Fruit fly (Drosophila melanogaster) whole organism, embryonic: Measurements from ENCODE around the gene siz.

Experiments
- BtbVII ChIP-seq: fragments of 200-800 bp; sonication (Bioruptor generic); optimal IDR thresholded peaks from 3 replicates; lab custom pipeline; 2017; ENCODE audit warnings: missing biosample characterization, mild to moderate bottlenecking, missing genetic modification characterization
- C15 ChIP-seq: fragments of 200-800 bp; sonication (Bioruptor generic); IDR thresholded peaks from 3 replicates; pipeline ENCODE4 v1.3.6; 2022; ENCODE audit warnings: missing biosample characterization, missing genetic modification characterization
- CG10267 ChIP-seq: fragments of 200-800 bp; sonication (Bioruptor generic); optimal IDR thresholded peaks from 2 replicates; lab custom pipeline; 2018; ENCODE audit warnings: missing biosample characterization, mild to moderate bottlenecking, missing genetic modification characterization, moderate library complexity
- CG11696 ChIP-seq: fragments of 200-800 bp; sonication (Bioruptor generic); IDR thresholded peaks from 2 replicates; pipeline ENCODE4 v1.3.6; 2022; ENCODE audit warnings: missing biosample characterization, missing genetic modification characterization
- CG12769 ChIP-seq: fragments of 200-800 bp; sonication (Bioruptor generic); optimal IDR thresholded peaks from 2 replicates; lab custom pipeline; 2019; ENCODE audit warnings: missing biosample characterization, mild to moderate bottlenecking, missing genetic modification characterization, moderate library complexity
- CG13894 ChIP-seq: fragments of 200-800 bp; sonication (Bioruptor generic); optimal IDR thresholded peaks from 3 replicates; lab custom pipeline; 2018; ENCODE audit warnings: missing biosample characterization, mild to moderate bottlenecking, missing genetic modification characterization, moderate library complexity
- CG14965 ChIP-seq: fragments of 200-800 bp; sonication (Bioruptor generic); optimal IDR thresholded peaks from 2 replicates; lab custom pipeline; 2016; ENCODE audit warnings: missing biosample characterization, missing genetic modification characterization, borderline replicate concordance
- CG15011 ChIP-seq: fragments of 200-800 bp; sonication (Bioruptor generic); optimal IDR thresholded peaks from 3 replicates; lab custom pipeline; 2018; ENCODE audit warnings: missing biosample characterization, mild to moderate bottlenecking, missing genetic modification characterization
- CG17359 ChIP-seq: fragments of 200-800 bp; sonication (Bioruptor generic); optimal IDR thresholded peaks from 3 replicates; lab custom pipeline; 2018; ENCODE audit warnings: missing biosample characterization, mild to moderate bottlenecking, missing genetic modification characterization, moderate library complexity
- CG17829 ChIP-seq: fragments of 200-800 bp; optimal IDR thresholded peaks from 2 replicates; lab custom pipeline; 2019; ENCODE audit warnings: missing biosample characterization, mild to moderate bottlenecking, missing genetic modification characterization, moderate library complexity
- CG18619 ChIP-seq: fragments of 200-800 bp; sonication (Bioruptor generic); optimal IDR thresholded peaks from 3 replicates; lab custom pipeline; 2017; ENCODE audit warnings: missing biosample characterization, mild to moderate bottlenecking, missing genetic modification characterization
- CG31365 ChIP-seq: fragments of 200-800 bp; sonication (Bioruptor generic); optimal IDR thresholded peaks from 2 replicates; lab custom pipeline; 2018; ENCODE audit warnings: missing biosample characterization, mild to moderate bottlenecking, missing genetic modification characterization
- CG31441 ChIP-seq: fragments of 200-800 bp; sonication (Bioruptor generic); IDR thresholded peaks from 2 replicates; pipeline ENCODE4 v1.3.6; 2022; ENCODE audit warnings: missing biosample characterization, missing genetic modification characterization
- CG33213 ChIP-seq: fragments of 200-800 bp; sonication (Bioruptor generic); optimal IDR thresholded peaks from 3 replicates; lab custom pipeline; 2016; ENCODE audit warnings: missing biosample characterization, missing genetic modification characterization
- CG3995 ChIP-seq: fragments of 200-800 bp; sonication (Bioruptor generic); optimal IDR thresholded peaks from 3 replicates; lab custom pipeline; 2016; ENCODE audit warnings: missing biosample characterization, missing genetic modification characterization
- CG43689 ChIP-seq: fragments of 200-800 bp; sonication (Bioruptor generic); IDR thresholded peaks from 2 replicates; pipeline ENCODE4 v1.3.6; 2022; ENCODE audit warnings: missing biosample characterization, missing genetic modification characterization
- CG4404 ChIP-seq: fragments of 200-800 bp; sonication (Bioruptor generic); IDR thresholded peaks from 2 replicates; pipeline ENCODE4 v1.3.6; 2022; ENCODE audit warnings: missing biosample characterization, missing genetic modification characterization
- CG4707 ChIP-seq: fragments of 200-800 bp; sonication (Bioruptor generic); optimal IDR thresholded peaks from 2 replicates; lab custom pipeline; 2018; ENCODE audit warnings: missing biosample characterization, mild to moderate bottlenecking, missing genetic modification characterization, moderate library complexity
- CG6254 ChIP-seq: fragments of 200-800 bp; sonication (Bioruptor generic); optimal IDR thresholded peaks from 3 replicates; lab custom pipeline; 2017; ENCODE audit warnings: mild to moderate bottlenecking, missing biosample characterization, missing genetic modification reagents, missing genetic modification characterization
- CG7372 ChIP-seq: fragments of 200-800 bp; sonication (Bioruptor generic); IDR thresholded peaks from 2 replicates; pipeline ENCODE4 v1.3.6; 2022; ENCODE audit warnings: missing biosample characterization, missing genetic modification characterization
- CG7987 ChIP-seq: fragments of 200-800 bp; sonication (Bioruptor generic); optimal IDR thresholded peaks from 2 replicates; lab custom pipeline; 2018; ENCODE audit warnings: missing biosample characterization, mild to moderate bottlenecking, missing genetic modification characterization, moderate library complexity
- CG9876 ChIP-seq: fragments of 200-800 bp; sonication (Bioruptor generic); optimal IDR thresholded peaks from 2 replicates; lab custom pipeline; 2016; ENCODE audit warnings: missing biosample characterization, missing genetic modification characterization
- D ChIP-seq, 2 experiments: fragments of 200-800 bp in 1 of 2; fragments of >200 bp in 1 of 2; sonication (Bioruptor generic) in 1 of 2; optimal IDR thresholded peaks; 2 replicates in 1 of 2; 3 replicates in 1 of 2; lab custom pipeline; 2017; ENCODE audit warnings: mild to moderate bottlenecking in 1 of 2, missing biosample characterization in 1 of 2, missing genetic modification characterization in 1 of 2, missing genetic modification reagents in 1 of 2
- Dp ChIP-seq: fragments of 200-800 bp; sonication (Bioruptor generic); optimal IDR thresholded peaks from 2 replicates; lab custom pipeline; 2018; ENCODE audit warnings: missing biosample characterization, mild to moderate bottlenecking, missing genetic modification characterization, moderate library complexity
- Fer3 ChIP-seq: fragments of 200-800 bp; sonication (Bioruptor generic); optimal IDR thresholded peaks from 2 replicates; lab custom pipeline; 2018; ENCODE audit warnings: missing biosample characterization, mild to moderate bottlenecking, missing genetic modification characterization, moderate library complexity
- Hand ChIP-seq: fragments of 200-800 bp; sonication (Bioruptor generic); optimal IDR thresholded peaks from 2 replicates; lab custom pipeline; 2017; ENCODE audit warnings: mild to moderate bottlenecking, missing biosample characterization, missing genetic modification reagents, missing genetic modification characterization
- HmgD ChIP-seq: fragments of 200-800 bp; sonication (Bioruptor generic); optimal IDR thresholded peaks from 3 replicates; lab custom pipeline; 2016; ENCODE audit warnings: missing biosample characterization, missing genetic modification characterization
- NK7.1 ChIP-seq: fragments of 200-800 bp; sonication (Bioruptor generic); optimal IDR thresholded peaks from 3 replicates; lab custom pipeline; 2016; ENCODE audit warnings: missing biosample characterization, missing genetic modification characterization
- Pdp1 ChIP-seq, 2 experiments: fragments of 200-800 bp; sonication (Bioruptor generic); optimal IDR thresholded peaks; 3 replicates each; lab custom pipeline; 2016; ENCODE audit warnings: missing biosample characterization in 2 of 2, missing genetic modification characterization in 2 of 2, mild to moderate bottlenecking in 1 of 2, moderate library complexity in 1 of 2
- Sin3A ChIP-seq: fragments of >200 bp; optimal IDR thresholded peaks from 2 replicates; lab custom pipeline; 2018
- Stat92E ChIP-seq, 3 experiments: fragments of >200 bp in 2 of 3; fragments of 200-800 bp in 1 of 3; sonication (Bioruptor generic) in 1 of 3; optimal IDR thresholded peaks; 2 replicates each; lab custom pipeline; 2017 to 2019; ENCODE audit warnings: missing biosample characterization in 3 of 3, missing genetic modification characterization in 3 of 3, mild to moderate bottlenecking in 1 of 3, moderate library complexity in 1 of 3
- Xbp1 ChIP-seq: fragments of 200-800 bp; sonication (Bioruptor generic); optimal IDR thresholded peaks from 3 replicates; lab custom pipeline; 2016; ENCODE audit warnings: missing biosample characterization, mild to moderate bottlenecking, missing genetic modification characterization
- ase ChIP-seq: fragments of 200-800 bp; sonication (Bioruptor generic); IDR thresholded peaks from 3 replicates; pipeline ENCODE4 v1.3.6; 2022; ENCODE audit warnings: missing biosample characterization, missing genetic modification characterization
- chm ChIP-seq: fragments of 200-800 bp; sonication (Bioruptor generic); IDR thresholded peaks from 2 replicates; pipeline ENCODE4 v1.3.6; 2022; ENCODE audit warnings: missing biosample characterization, missing genetic modification characterization
- ci ChIP-seq: fragments of 200-800 bp; sonication (Bioruptor generic); IDR thresholded peaks from 3 replicates; pipeline ENCODE4 v1.3.6; 2022; ENCODE audit warnings: missing biosample characterization, missing genetic modification characterization
- crp ChIP-seq, 2 experiments: fragments of 200-800 bp; sonication (Bioruptor generic); optimal IDR thresholded peaks; 2 replicates in 1 of 2; 3 replicates in 1 of 2; lab custom pipeline; 2017; ENCODE audit warnings: missing biosample characterization in 2 of 2, missing genetic modification characterization in 2 of 2, mild to moderate bottlenecking in 1 of 2, moderate library complexity in 1 of 2
- dmrt11E ChIP-seq: fragments of 200-800 bp; sonication (Bioruptor generic); optimal IDR thresholded peaks from 3 replicates; lab custom pipeline; 2018; ENCODE audit warnings: missing biosample characterization, mild to moderate bottlenecking, missing genetic modification characterization, moderate library complexity
- fd64A ChIP-seq: fragments of 200-800 bp; sonication (Bioruptor generic); optimal IDR thresholded peaks from 3 replicates; lab custom pipeline; 2018; ENCODE audit warnings: missing biosample characterization, mild to moderate bottlenecking, missing genetic modification characterization
- ftz-f1 ChIP-seq: fragments of 200-800 bp; sonication (Bioruptor generic); optimal IDR thresholded peaks from 2 replicates; lab custom pipeline; 2016; ENCODE audit warnings: missing biosample characterization, missing genetic modification characterization
- gcm ChIP-seq: fragments of 200-800 bp; sonication (Bioruptor generic); optimal IDR thresholded peaks from 2 replicates; lab custom pipeline; 2019; ENCODE audit warnings: missing biosample characterization, mild to moderate bottlenecking, missing genetic modification characterization, moderate library complexity
- ham ChIP-seq: fragments of 200-800 bp; sonication (Bioruptor generic); IDR thresholded peaks from 2 replicates; pipeline ENCODE4 v1.3.6; 2022; ENCODE audit warnings: missing biosample characterization, missing genetic modification characterization
- her ChIP-seq: fragments of 200-800 bp; sonication (Bioruptor generic); optimal IDR thresholded peaks from 2 replicates; lab custom pipeline; 2016; ENCODE audit warnings: missing biosample characterization, missing genetic modification characterization
- kah ChIP-seq: fragments of 200-800 bp; sonication (Bioruptor generic); optimal IDR thresholded peaks from 2 replicates; lab custom pipeline; 2018; ENCODE audit warnings: missing biosample characterization, mild to moderate bottlenecking, missing genetic modification characterization
- nmo ChIP-seq: fragments of 200-800 bp; sonication (Bioruptor generic); optimal IDR thresholded peaks from 2 replicates; lab custom pipeline; 2018; ENCODE audit warnings: missing biosample characterization, mild to moderate bottlenecking, missing genetic modification characterization, moderate library complexity
- nom ChIP-seq: fragments of 200-800 bp; sonication (Bioruptor generic); optimal IDR thresholded peaks from 2 replicates; lab custom pipeline; 2017; ENCODE audit warnings: missing biosample characterization, missing genetic modification characterization, mild to moderate bottlenecking, moderate library complexity, missing genetic modification reagents
- onecut ChIP-seq: fragments of 200-800 bp; sonication (Bioruptor generic); IDR thresholded peaks from 2 replicates; pipeline ENCODE4 v1.3.6; 2022; ENCODE audit warnings: missing biosample characterization, missing genetic modification characterization
- pros ChIP-seq: fragments of 200-800 bp; sonication (Bioruptor generic); optimal IDR thresholded peaks from 3 replicates; lab custom pipeline; 2019; ENCODE audit warnings: missing biosample characterization, mild to moderate bottlenecking, missing genetic modification characterization, moderate library complexity
- tup ChIP-seq: fragments of 200-800 bp; sonication (Bioruptor generic); optimal IDR thresholded peaks from 2 replicates; lab custom pipeline; 2016; ENCODE audit warnings: missing biosample characterization, mild to moderate bottlenecking, missing genetic modification characterization, moderate library complexity

The siz gene

DNA sequence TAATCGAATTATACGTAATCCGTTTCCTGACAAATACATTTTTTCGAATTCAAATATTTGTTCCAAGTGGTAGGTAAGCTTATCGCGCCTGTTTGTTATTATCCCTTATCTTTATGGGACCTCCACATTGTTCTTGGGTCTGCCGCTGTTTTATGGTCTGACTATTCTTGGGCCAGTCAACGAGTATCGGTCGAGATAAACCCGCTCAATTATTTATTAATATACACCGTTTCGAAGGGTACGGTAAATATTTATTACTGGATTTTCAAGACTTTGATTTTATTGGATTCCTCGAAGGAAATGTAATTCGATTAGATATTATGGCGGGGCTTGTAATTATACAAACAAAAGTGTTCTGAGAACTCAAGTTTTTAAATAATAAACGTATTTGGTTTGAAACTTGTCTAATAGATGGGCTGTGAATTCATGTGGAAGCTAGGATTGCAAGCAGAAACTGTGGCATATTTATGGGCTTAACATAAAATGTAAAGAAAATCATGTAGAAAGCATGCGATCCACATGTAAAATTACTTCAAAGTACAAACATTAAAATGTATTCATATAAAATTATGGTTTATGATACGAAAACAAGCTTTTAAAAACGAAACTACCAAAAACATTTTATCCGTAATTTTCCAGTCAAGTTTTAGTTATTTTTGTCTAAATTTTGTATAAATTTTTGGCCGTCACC, 31.0 kb downstream of the siz start, which contains the start of gene CG43072 (continued):
- TF ChIP-seq CG6254: peak; percentile 48
- 0 out of 2 replicates have a peak, but pooled peaks have one; percentile 15 for TF ChIP-seq CG31441 (GFP tag; lab: Robert Waterston, UW)
- no peak for TF ChIP-seq ase (GFP tag; lab: Robert Waterston, UW)
- TF ChIP-seq Fer3 (tag; lab: Kevin White, UChicago): no peak
- TF ChIP-seq CG13894 (tag; lab: Kevin White, UChicago): peak; percentile 79
- no peak for TF ChIP-seq ham (GFP tag; lab: Robert Waterston, UW)
- no peak for TF ChIP-seq CG3995 (GFP tag; lab: Kevin White, UChicago)
- no peak for TF ChIP-seq CG15011 (GFP tag; lab: Kevin White, UChicago)
- TF ChIP-seq CG31365 (tag; lab: Kevin White, UChicago): peak; percentile 31
- TF ChIP-seq fd64A (GFP tag; lab: Kevin White, UChicago): no peak
- no peak for TF ChIP-seq chm (GFP tag; lab: Robert Waterston, UW)
- no peak for TF ChIP-seq nmo (GFP tag; lab: Kevin White, UChicago)
- no peak for TF ChIP-seq crp (GFP tag; optimal IDR thresholded peaks at IDR 0.05; lab: Kevin White, UChicago)
- TF ChIP-seq CG7987 (GFP tag; lab: Kevin White, UChicago): peak; percentile 14
- TF ChIP-seq ci: no peak
- TF ChIP-seq her: no peak
- no peak for TF ChIP-seq CG9876 (GFP tag; lab: Kevin White, UChicago)
- peak; percentile 4 for TF ChIP-seq CG33213 (GFP tag; lab: Kevin White, UChicago)
- peak; percentile 15 for TF ChIP-seq CG10267 (tag; lab: Kevin White, UChicago)
- no peak for TF ChIP-seq C15 (GFP tag; lab: Robert Waterston, UW)
- TF ChIP-seq CG11696: no peak
- TF ChIP-seq Sin3A (lab: Kevin White, UChicago): no peak
- TF ChIP-seq gcm (GFP tag; lab: Kevin White, UChicago): peak; percentile 36
- TF ChIP-seq CG17359 (tag; lab: Kevin White, UChicago): peak; percentile 9
- no peak for TF ChIP-seq CG14965
- TF ChIP-seq kah (GFP tag; lab: Kevin White, UChicago): peak; percentile 13
- no peak for TF ChIP-seq NK7.1
- TF ChIP-seq onecut: no peak
- TF ChIP-seq HmgD (GFP tag; lab: Kevin White, UChicago): no peak
- no peak for TF ChIP-seq CG4404 (GFP tag; lab: Robert Waterston, UW)
- TF ChIP-seq CG18619 (GFP tag; lab: Kevin White, UChicago): no peak
- TF ChIP-seq CG17829 (tag; lab: Kevin White, UChicago): peak; percentile 2
- peak; percentile 74 for TF ChIP-seq BtbVII (GFP tag; lab: Kevin White, UChicago)
- TF ChIP-seq Xbp1 (GFP tag; lab: Kevin White, UChicago): no peak
- TF ChIP-seq CG12769: peak; percentile 21
- no peak for TF ChIP-seq Stat92E (GFP tag; optimal IDR thresholded peaks at IDR 0.05; lab: Kevin White, UChicago)
- peak; percentile 40 for TF ChIP-seq CG4707
- no peak for TF ChIP-seq CG7372
- peak; percentile 57 for TF ChIP-seq Hand
- no peak for TF ChIP-seq pros (GFP tag; lab: Kevin White, UChicago)
- no peak for TF ChIP-seq D (optimal IDR thresholded peaks at IDR 0.05; lab: Kevin White, UChicago)
- no peak for TF ChIP-seq D (GFP tag; optimal IDR thresholded peaks at IDR 0.05; lab: Kevin White, UChicago)
- no peak for TF ChIP-seq ftz-f1 (GFP tag; lab: Kevin White, UChicago)
- TF ChIP-seq Dp (GFP tag; lab: Kevin White, UChicago): peak; percentile 11
- TF ChIP-seq CG43689 (GFP tag; lab: Robert Waterston, UW): no peak
- TF ChIP-seq Pdp1 (GFP tag; optimal IDR thresholded peaks at IDR 0.05; lab: Kevin White, UChicago): peak in 1 of 2 experiments; percentile 55
- TF ChIP-seq tup (GFP tag; lab: Kevin White, UChicago): no peak
- TF ChIP-seq dmrt11E (tag; lab: Kevin White, UChicago): no peak
- TF ChIP-seq nom (GFP tag; lab: Kevin White, UChicago): no peak
